Worm (Caenorhabditis elegans): ENCODE measurements around the gene R02F11.11.

DNA sequence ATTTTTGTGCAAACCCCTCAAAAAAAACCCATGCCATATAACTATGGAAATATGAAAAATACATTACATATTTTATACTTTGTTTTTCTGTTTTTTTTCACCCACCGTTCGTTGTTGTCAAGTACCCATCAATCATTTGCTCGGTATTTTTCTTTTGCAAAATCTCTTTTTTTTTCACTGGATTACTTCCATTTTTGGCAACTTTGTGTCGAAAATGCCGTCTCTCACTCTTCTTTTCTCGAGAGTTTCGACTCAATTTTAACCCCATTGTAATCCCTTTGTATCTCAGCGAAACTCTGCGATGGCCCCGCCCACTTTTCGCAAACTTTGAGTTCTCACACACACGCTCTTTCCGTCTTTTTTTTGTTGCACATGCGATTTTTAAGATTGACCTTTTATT, 16.5 kb upstream of the R02F11.11 start:
- no peak for TF ChIP-seq B0261.1 (tag; optimal IDR thresholded peaks at IDR 0.05)
- no peak for TF ChIP-seq B0019.2 (GFP tag; conservative IDR thresholded peaks at IDR 0.05)
- TF ChIP-seq lin-40 (tag; optimal IDR thresholded peaks at IDR 0.05): no peak
- no peak for TF ChIP-seq dpl-1 (GFP tag; optimal IDR thresholded peaks at IDR 0.05)
- TF ChIP-seq D2030.7 (GFP tag; IDR thresholded peaks at IDR 0.05): no peak
- TF ChIP-seq repo-1 (tag; optimal IDR thresholded peaks at IDR 0.05): no peak
- no peak for TF ChIP-seq F57C9.4 (tag; optimal IDR thresholded peaks at IDR 0.05)
- TF ChIP-seq lin-54 (GFP tag; optimal IDR thresholded peaks at IDR 0.05): no peak
- TF ChIP-seq rec-8 (tag; optimal IDR thresholded peaks at IDR 0.05): no peak
- TF ChIP-seq lin-35 (GFP tag; optimal IDR thresholded peaks at IDR 0.05): no peak
- no peak for TF ChIP-seq ets-4 (GFP tag; optimal IDR thresholded peaks at IDR 0.05)
- no peak for TF ChIP-seq ztf-28 (GFP tag; IDR thresholded peaks at IDR 0.05)
